Worm (Caenorhabditis elegans): ENCODE measurements around the gene dylt-3.

dylt-3 gene

ce11 chrII:8216433-8216832, 34.9 kb downstream of the dylt-3 start, which contains the start of gene M110.3:
M110.3 (minus strand) TSS chrII:8216616.
- no peak for TF ChIP-seq unc-62 (GFP tag; optimal IDR thresholded peaks at IDR 0.05)

ce11 chrII:8216922-8217321, 35.4 kb downstream of the dylt-3 start, which contains the start of gene ifg-1:
ifg-1 (plus strand) TSS chrII:8217222.
- no peak for TF ChIP-seq unc-62 (GFP tag; optimal IDR thresholded peaks at IDR 0.05)

ce11 chrII:8218266-8218665, 36.7 kb downstream of the dylt-3 start:
- TF ChIP-seq unc-62 (GFP tag; optimal IDR thresholded peaks at IDR 0.05), result no peak

- TF ChIP-seq unc-62 (GFP tag; optimal IDR thresholded peaks at IDR 0.05), result no peak
Measured at ce11 chrII:8220267-8220666, 38.7 kb downstream of the dylt-3 start.

- no peak for TF ChIP-seq unc-62 (GFP tag; optimal IDR thresholded peaks at IDR 0.05)
Measured at ce11 chrII:8222309-8223065, 41.0 kb downstream of the dylt-3 start, which contains the start of gene dab-1. dab-1 (plus strand) TSS chrII:8222386.

- TF ChIP-seq unc-62 (GFP tag; optimal IDR thresholded peaks at IDR 0.05), result no peak
Measured at ce11 chrII:8223422-8223821, 41.9 kb downstream of the dylt-3 start.

- no peak for TF ChIP-seq unc-62 (GFP tag; optimal IDR thresholded peaks at IDR 0.05)
Measured at ce11 chrII:8223945-8224344, 42.4 kb downstream of the dylt-3 start.

ce11 chrII:8224623-8225022, 43.1 kb downstream of the dylt-3 start:
- no peak for TF ChIP-seq unc-62 (GFP tag; optimal IDR thresholded peaks at IDR 0.05)

ce11 chrII:8225347-8225746, 43.8 kb downstream of the dylt-3 start:
- TF ChIP-seq unc-62 (GFP tag; optimal IDR thresholded peaks at IDR 0.05), result no peak

- TF ChIP-seq unc-62 (GFP tag; optimal IDR thresholded peaks at IDR 0.05), result no peak
Measured at ce11 chrII:8225914-8226313, 44.4 kb downstream of the dylt-3 start.

- TF ChIP-seq unc-62 (GFP tag; optimal IDR thresholded peaks at IDR 0.05), result no peak
Measured at ce11 chrII:8226475-8226874, 44.9 kb downstream of the dylt-3 start.

ce11 chrII:8230976-8231375, 49.4 kb downstream of the dylt-3 start, which contains the start of gene M110.9:
M110.9 (plus strand) TSS chrII:8231276.
- TF ChIP-seq unc-62 (GFP tag; optimal IDR thresholded peaks at IDR 0.05), result no peak

All from whole organism, dauer.